Worm (Caenorhabditis elegans): ENCODE results near the gene F48F5.8.
A peak's percentile ranks its signal among the peaks of the same experiment; 100 is the strongest.

The F48F5.8 gene

DNA sequence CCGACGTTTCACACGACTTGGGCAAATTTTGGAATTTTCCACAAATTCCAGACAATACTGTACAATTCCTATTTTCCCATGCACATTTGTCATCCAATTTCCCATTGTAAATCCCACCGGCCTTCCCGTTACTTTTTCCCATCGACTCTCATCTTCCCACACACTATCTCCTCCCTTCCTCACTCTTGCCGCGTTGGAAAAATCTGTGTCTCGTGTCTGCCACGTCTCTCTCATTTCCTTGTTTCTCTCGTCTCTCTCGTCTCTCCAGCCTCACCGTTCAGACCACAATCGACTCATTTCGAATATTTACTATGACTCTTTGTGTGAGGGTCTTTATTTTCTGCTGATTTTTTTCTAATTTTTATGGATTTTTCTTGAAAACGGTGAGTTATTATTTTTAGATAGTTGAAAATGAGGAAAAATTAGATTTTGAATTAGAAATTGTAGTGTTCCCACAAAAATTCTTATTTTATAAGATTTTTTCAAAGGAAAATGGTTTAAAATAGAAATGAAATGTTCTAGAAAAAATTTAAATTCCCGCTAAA lies 42.0 kb upstream of the F48F5.8 start, which contains the start of gene K02E2.11 (continued):
- TF ChIP-seq aly-2 (tag; optimal IDR thresholded peaks at IDR 0.05) = no peak
- no peak for TF ChIP-seq gei-8 (GFP tag; optimal IDR thresholded peaks at IDR 0.05)
- TF ChIP-seq nhr-11 (tag; optimal IDR thresholded peaks at IDR 0.05) = peak; percentile 13
- TF ChIP-seq ztf-11 (tag; optimal IDR thresholded peaks at IDR 0.05) = no peak
- TF ChIP-seq mdl-1 (tag; optimal IDR thresholded peaks at IDR 0.05) = peak in 1 of 2 experiments; percentile 65
- TF ChIP-seq snpc-4 (tag; optimal IDR thresholded peaks at IDR 0.05) = no peak
- peak; percentile 58 for TF ChIP-seq mep-1 (tag; optimal IDR thresholded peaks at IDR 0.05)
- TF ChIP-seq hlh-30 (tag; optimal IDR thresholded peaks at IDR 0.05; ENCODE audit: insufficient read depth) = peak; percentile 89
- no peak for TF ChIP-seq lin-13 (GFP tag; optimal IDR thresholded peaks at IDR 0.05)

DNA sequence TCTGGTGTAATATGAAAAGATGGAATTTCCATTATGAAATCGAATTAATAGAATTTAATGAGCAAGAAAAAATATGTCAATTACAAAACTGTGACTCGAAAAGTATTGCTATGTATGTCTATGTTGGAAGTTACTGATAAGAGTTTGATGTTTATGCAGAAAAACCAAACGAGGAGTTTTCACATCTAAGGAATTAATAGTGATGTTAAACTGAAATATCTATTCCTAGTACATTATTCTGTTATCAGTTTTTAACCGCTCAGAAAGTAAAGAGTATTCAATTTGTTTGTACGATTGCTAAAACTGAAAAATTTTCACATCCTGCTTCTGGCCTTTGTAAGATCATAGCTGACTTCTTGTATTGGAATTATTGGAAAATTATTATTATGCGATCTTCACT lies 38.2 kb upstream of the F48F5.8 start, which contains the start of gene K02E2.7:
K02E2.7 (minus strand) TSS at position 101 of the 400 bp plus-strand sequence.
- TF ChIP-seq tag-97 (GFP tag; IDR thresholded peaks at IDR 0.05) (no peak), nhr-25 (tag; optimal IDR thresholded peaks at IDR 0.05; ENCODE audit: borderline replicate concordance, insufficient read depth) (no peak), skn-1 (tag; optimal IDR thresholded peaks at IDR 0.05) (no peak), mep-1 (tag; optimal IDR thresholded peaks at IDR 0.05) (no peak), nhr-41 (GFP tag; IDR thresholded peaks at IDR 0.05) (no peak), R02D3.7 (tag; optimal IDR thresholded peaks at IDR 0.05) (no peak), lin-29 (GFP tag; IDR thresholded peaks at IDR 0.05) (no peak), spr-3 (GFP tag; optimal IDR thresholded peaks at IDR 0.05) (no peak), ceh-20 (GFP tag; IDR thresholded peaks at IDR 0.05) (no peak), F49E8.2 (tag; optimal IDR thresholded peaks at IDR 0.05; ENCODE audit: borderline replicate concordance) (no peak), lir-3 (tag; optimal IDR thresholded peaks at IDR 0.05) (no peak), nhr-11 (tag; optimal IDR thresholded peaks at IDR 0.05) (no peak), nhr-237 (tag; optimal IDR thresholded peaks at IDR 0.05) (no peak)

ce11 chrV:20387415-20387814 lies 37.7 kb upstream of the F48F5.8 start, which contains the start of gene F53H2.1:
Gene F53H2.1 (plus strand): TSS chrV:20387715.
- TF ChIP-seq daf-16 (GFP tag; optimal IDR thresholded peaks at IDR 0.05) (no peak), daf-16 (tag; optimal IDR thresholded peaks at IDR 0.05) (peak; percentile 25), nhr-11 (tag; optimal IDR thresholded peaks at IDR 0.05) (no peak)

- TF ChIP-seq lin-39 (tag; optimal IDR thresholded peaks at IDR 0.05) (no peak), Y75B8A.6 (GFP tag; IDR thresholded peaks at IDR 0.05) (no peak), unc-62 (GFP tag; optimal IDR thresholded peaks at IDR 0.05 in 1 of 2) (no peak), unc-62 (tag; optimal IDR thresholded peaks at IDR 0.05) (no peak), Y105C5A.15 (GFP tag; IDR thresholded peaks at IDR 0.05) (no peak), dmd-9 (GFP tag; IDR thresholded peaks at IDR 0.05) (no peak), F37D6.2 (tag; optimal IDR thresholded peaks at IDR 0.05) (no peak), sdz-12 (GFP tag; optimal IDR thresholded peaks at IDR 0.05) (no peak)
Observed at ce11 chrV:20393773-20394172, 31.4 kb upstream of the F48F5.8 start, which contains the start of gene cnc-7. Gene cnc-7 (plus strand): TSS chrV:20394073.

DNA sequence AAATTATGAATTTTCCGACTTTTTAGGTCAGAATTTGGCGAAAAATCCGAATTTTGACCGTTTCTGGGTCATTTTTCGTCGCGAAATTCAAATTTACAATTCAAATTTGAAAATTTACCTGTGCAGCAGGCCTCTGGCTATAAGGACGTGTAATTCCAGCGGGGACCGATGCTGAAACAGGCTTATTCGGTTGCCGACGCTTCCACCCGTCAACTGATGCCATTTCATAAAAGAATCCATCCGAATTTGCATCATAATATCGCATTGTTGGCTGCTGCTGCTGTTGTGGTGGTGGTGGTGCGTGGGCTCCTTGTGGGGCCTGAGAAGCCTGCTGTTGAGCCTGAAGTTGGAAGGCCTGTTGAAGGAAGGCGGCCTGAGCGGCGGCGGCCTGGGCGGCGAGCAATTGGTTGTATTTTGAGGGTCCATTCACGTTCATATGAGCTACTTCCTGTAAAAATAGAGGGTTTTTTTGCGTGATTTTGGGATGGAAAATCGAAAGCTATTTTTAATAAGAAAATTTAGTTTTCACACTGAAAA lies 25.5 kb upstream of the F48F5.8 start:
- no peak for TF ChIP-seq lin-29 (GFP tag; IDR thresholded peaks at IDR 0.05)
- TF ChIP-seq nhr-48 (tag; optimal IDR thresholded peaks at IDR 0.05) = no peak
- TF ChIP-seq hif-1 (tag; optimal IDR thresholded peaks at IDR 0.05) = no peak
- no peak for TF ChIP-seq madf-5 (GFP tag; IDR thresholded peaks at IDR 0.05)
- TF ChIP-seq set-16 (GFP tag; IDR thresholded peaks at IDR 0.05) = peak; percentile 77
- no peak for TF ChIP-seq F26F4.8 (GFP tag; conservative IDR thresholded peaks at IDR 0.05)
- no peak for TF ChIP-seq nhr-76 (tag; optimal IDR thresholded peaks at IDR 0.05)
- TF ChIP-seq spr-1 (tag; optimal IDR thresholded peaks at IDR 0.05) = no peak
- no peak for TF ChIP-seq aly-2 (tag; optimal IDR thresholded peaks at IDR 0.05)
- TF ChIP-seq dmd-9 (GFP tag; IDR thresholded peaks at IDR 0.05) = 0 out of 2 replicates have a peak, but pooled peaks have one; percentile 37
- no peak for TF ChIP-seq lim-7 (GFP tag; IDR thresholded peaks at IDR 0.05)
- TF ChIP-seq F44E2.7 (GFP tag; IDR thresholded peaks at IDR 0.05) = 0 out of 2 replicates have a peak, but pooled peaks have one; percentile 28
- no peak for TF ChIP-seq nhr-111 (GFP tag; optimal IDR thresholded peaks at IDR 0.05)
- TF ChIP-seq egl-43 (GFP tag; IDR thresholded peaks at IDR 0.05) = 0 out of 2 replicates have a peak, but pooled peaks have one; percentile 9
- no peak for TF ChIP-seq ceh-32 (tag; optimal IDR thresholded peaks at IDR 0.05; ENCODE audit: poor library complexity)

Measured in whole organism, L4 larva.